Worm (Caenorhabditis elegans) whole organism, L4/young adult: ENCODE measurements around the gene F56D6.21.

Experiments used
- dao-5 ChIP-seq: sonication (generic microtip); optimal IDR thresholded peaks from 2 replicates; lab custom pipeline; 2016; ENCODE audit warnings: missing genotype, missing genetic modification characterization, moderate library complexity, missing compliant biosample characterization
- him-1 ChIP-seq: sonication (generic microtip); optimal IDR thresholded peaks from 2 replicates; lab custom pipeline; 2016; ENCODE audit warnings: missing genotype, missing genetic modification reagents, missing genetic modification characterization, missing compliant biosample characterization

- no peak for TF ChIP-seq him-1
- TF ChIP-seq dao-5 (tag; lab: Kevin White, UChicago) = no peak
Measured at ce11 chrIV:3873195-3873594, 31.5 kb upstream of the F56D6.21 start.
